Fruit fly (Drosophila melanogaster) whole organism, adult: ENCODE measurements around the gene RanBP3.
A peak's percentile ranks its signal among the peaks of the same experiment; 100 is the strongest.

ENCODE experiments used
- CG11617 ChIP-seq: fragments of 200-800 bp; sonication (Bioruptor generic); optimal IDR thresholded peaks from 2 replicates; lab custom pipeline; 2017; ENCODE audit warnings: mild to moderate bottlenecking, missing biosample characterization, missing genetic modification reagents, missing genetic modification characterization
- CG12768 ChIP-seq: fragments of 200-800 bp; sonication (Bioruptor generic); optimal IDR thresholded peaks from 2 replicates; lab custom pipeline; 2017; ENCODE audit warnings: missing biosample characterization, missing genetic modification characterization, mild to moderate bottlenecking, moderate library complexity, missing genetic modification reagents
- CG14711 ChIP-seq: fragments of 200-800 bp; sonication (Bioruptor generic); optimal IDR thresholded peaks from 2 replicates; lab custom pipeline; 2018; ENCODE audit warnings: missing biosample characterization, mild to moderate bottlenecking, missing genetic modification characterization, moderate library complexity
- CG1620 ChIP-seq: fragments of 200-800 bp; sonication (Bioruptor generic); optimal IDR thresholded peaks from 2 replicates; lab custom pipeline; 2016; ENCODE audit warnings: missing biosample characterization, missing genetic modification characterization
- CG33017 ChIP-seq: fragments of 200-800 bp; sonication (Bioruptor generic); optimal IDR thresholded peaks from 2 replicates; lab custom pipeline; 2018; ENCODE audit warnings: missing biosample characterization, mild to moderate bottlenecking, missing genetic modification characterization, moderate library complexity
- CG5204 ChIP-seq: fragments of 200-800 bp; sonication (Bioruptor generic); optimal IDR thresholded peaks from 2 replicates; lab custom pipeline; 2016; ENCODE audit warnings: missing biosample characterization, missing genetic modification characterization
- CG7045 ChIP-seq: fragments of 200-800 bp; sonication (Bioruptor generic); optimal IDR thresholded peaks from 2 replicates; lab custom pipeline; 2017; ENCODE audit warnings: missing biosample characterization, mild to moderate bottlenecking, missing genetic modification characterization
- CG7101 ChIP-seq: fragments of 200-800 bp; sonication (Bioruptor generic); optimal IDR thresholded peaks from 2 replicates; lab custom pipeline; 2018; ENCODE audit warnings: missing biosample characterization, mild to moderate bottlenecking, missing genetic modification characterization, moderate library complexity
- Clk ChIP-seq: fragments of 200-800 bp; sonication (Bioruptor generic); optimal IDR thresholded peaks from 2 replicates; lab custom pipeline; 2017; ENCODE audit warnings: missing biosample characterization, missing genetic modification characterization
- Crg-1 ChIP-seq: fragments of 200-800 bp; sonication (Bioruptor generic); optimal IDR thresholded peaks from 2 replicates; lab custom pipeline; 2016; ENCODE audit warnings: missing biosample characterization, missing genetic modification characterization
- Hr96 ChIP-seq: fragments of 200-800 bp; sonication (Bioruptor generic); optimal IDR thresholded peaks from 2 replicates; lab custom pipeline; 2016; ENCODE audit warnings: missing biosample characterization, missing genetic modification characterization
- Mnt ChIP-seq: fragments of 200-800 bp; sonication (Bioruptor generic); optimal IDR thresholded peaks from 2 replicates; lab custom pipeline; 2016; ENCODE audit warnings: missing biosample characterization, mild to moderate bottlenecking, missing genetic modification characterization
- bab1 ChIP-seq: fragments of 200-800 bp; sonication (Bioruptor generic); optimal IDR thresholded peaks from 3 replicates; lab custom pipeline; 2019; ENCODE audit warnings: missing biosample characterization, mild to moderate bottlenecking, missing genetic modification characterization, moderate library complexity
- cic ChIP-seq: fragments of 200-800 bp; sonication (Bioruptor generic); optimal IDR thresholded peaks from 2 replicates; lab custom pipeline; 2017; ENCODE audit warnings: missing biosample characterization, mild to moderate bottlenecking, missing genetic modification characterization, moderate library complexity
- cnc ChIP-seq, 2 experiments: fragments of >200 bp; optimal IDR thresholded peaks; 2 replicates each; lab custom pipeline; 2017
- kay ChIP-seq: fragments of 200-800 bp; sonication (Bioruptor generic); peaks from one replicate; lab custom pipeline; 2016; ENCODE audit warnings: missing biosample characterization, missing genetic modification characterization, borderline replicate concordance
- ovo ChIP-seq: fragments of 200-800 bp; sonication (Bioruptor generic); optimal IDR thresholded peaks from 2 replicates; lab custom pipeline; 2016; ENCODE audit warnings: missing biosample characterization, missing genetic modification characterization
- pad ChIP-seq: fragments of 200-800 bp; sonication (Bioruptor generic); optimal IDR thresholded peaks from 3 replicates; lab custom pipeline; 2017; ENCODE audit warnings: missing biosample characterization, missing genetic modification characterization, mild to moderate bottlenecking, moderate library complexity, missing genetic modification reagents
- tj ChIP-seq: fragments of 200-800 bp; sonication (Bioruptor generic); optimal IDR thresholded peaks from 3 replicates; lab custom pipeline; 2017; ENCODE audit warnings: missing biosample characterization, mild to moderate bottlenecking, missing genetic modification characterization, moderate library complexity
- toe ChIP-seq: fragments of 200-800 bp; sonication (Bioruptor generic); optimal IDR thresholded peaks from 2 replicates; lab custom pipeline; 2016; ENCODE audit warnings: missing biosample characterization, missing genetic modification characterization

The RanBP3 gene

dm6 chr3R:23714852-23715251 is 37.8 kb downstream of the RanBP3 start:
- TF ChIP-seq Crg-1 (GFP tag; lab: Kevin White, UChicago) = no peak
- peak; percentile 47 for TF ChIP-seq kay (GFP tag; lab: Kevin White, UChicago)
- no peak for TF ChIP-seq CG7101
- TF ChIP-seq CG14711 (tag; lab: Kevin White, UChicago) = no peak

dm6 chr3R:23713901-23714300 is 38.7 kb downstream of the RanBP3 start:
- peak; percentile 22 for TF ChIP-seq CG14711 (tag; lab: Kevin White, UChicago)
- TF ChIP-seq bab1 (GFP tag; lab: Kevin White, UChicago) = peak; percentile 4
- TF ChIP-seq tj (GFP tag; lab: Kevin White, UChicago) = peak; percentile 11
- TF ChIP-seq CG12768 (GFP tag; lab: Kevin White, UChicago) = no peak
- no peak for TF ChIP-seq ovo (GFP tag; lab: Kevin White, UChicago)
- TF ChIP-seq CG7045 = no peak

dm6 chr3R:23711195-23711594 is 41.4 kb downstream of the RanBP3 start, which contains the start of gene CG10300:
TSS of gene CG10300 (plus strand) at chr3R:23711527.
- TF ChIP-seq tj (GFP tag; lab: Kevin White, UChicago) (no peak), CG5204 (no peak), bab1 (GFP tag; lab: Kevin White, UChicago) (no peak), cnc (optimal IDR thresholded peaks at IDR 0.05; lab: Kevin White, UChicago) (no peak), cic (GFP tag; lab: Kevin White, UChicago) (peak; percentile 53), kay (GFP tag; lab: Kevin White, UChicago) (no peak), Hr96 (GFP tag; lab: Kevin White, UChicago) (no peak), toe (no peak), pad (GFP tag; lab: Kevin White, UChicago) (no peak), CG1620 (no peak), CG11617 (GFP tag; lab: Kevin White, UChicago) (no peak), CG33017 (tag; lab: Kevin White, UChicago) (no peak), Mnt (GFP tag; lab: Kevin White, UChicago) (no peak), CG7101 (no peak), CG12768 (GFP tag; lab: Kevin White, UChicago) (peak; percentile 7), ovo (GFP tag; lab: Kevin White, UChicago) (no peak)

- TF ChIP-seq CG11617 (GFP tag; lab: Kevin White, UChicago) = no peak
- no peak for TF ChIP-seq CG7045
- no peak for TF ChIP-seq cnc (optimal IDR thresholded peaks at IDR 0.05; lab: Kevin White, UChicago)
- TF ChIP-seq CG5204 = no peak
- TF ChIP-seq Clk (GFP tag; lab: Kevin White, UChicago) = no peak
- no peak for TF ChIP-seq Crg-1 (GFP tag; lab: Kevin White, UChicago)
These were observed 43.0 kb downstream of the RanBP3 start, which contains the start of gene CG10301 for dm6 chr3R:23709508-23710208. TSS of gene CG10301 (plus strand) at chr3R:23710158.

dm6 chr3R:23704383-23705033 is 48.1 kb downstream of the RanBP3 start, which contains the start of gene Gba1b:
TSS of gene Gba1b (plus strand) at chr3R:23704804.
- TF ChIP-seq ovo (GFP tag; lab: Kevin White, UChicago) (no peak), kay (GFP tag; lab: Kevin White, UChicago) (no peak), CG5204 (no peak), Clk (GFP tag; lab: Kevin White, UChicago) (no peak), CG1620 (no peak), Hr96 (GFP tag; lab: Kevin White, UChicago) (no peak), CG11617 (GFP tag; lab: Kevin White, UChicago) (no peak), CG7045 (no peak), cic (GFP tag; lab: Kevin White, UChicago) (no peak)

dm6 chr3R:23702461-23702860 is 50.2 kb downstream of the RanBP3 start, which contains the start of gene Qsox4:
TSS of gene Qsox4 (plus strand) at chr3R:23702761.
- TF ChIP-seq cnc (optimal IDR thresholded peaks at IDR 0.05; lab: Kevin White, UChicago) = no peak
- TF ChIP-seq cic (GFP tag; lab: Kevin White, UChicago) = no peak
- TF ChIP-seq Crg-1 (GFP tag; lab: Kevin White, UChicago) = no peak
- TF ChIP-seq CG7045 = no peak
- no peak for TF ChIP-seq Hr96 (GFP tag; lab: Kevin White, UChicago)
- no peak for TF ChIP-seq CG14711 (tag; lab: Kevin White, UChicago)
- no peak for TF ChIP-seq tj (GFP tag; lab: Kevin White, UChicago)
- TF ChIP-seq toe = no peak
- TF ChIP-seq CG11617 (GFP tag; lab: Kevin White, UChicago) = no peak
- no peak for TF ChIP-seq pad (GFP tag; lab: Kevin White, UChicago)
- TF ChIP-seq CG5204 = no peak
